Fruit fly (Drosophila melanogaster) whole organism, embryonic: ENCODE measurements around the gene IleRS-m.

ENCODE experiments used
- Ada2b ChIP-seq: fragments of 200-800 bp; sonication (Bioruptor generic); IDR thresholded peaks from 2 replicates; pipeline ENCODE4 v1.3.6; 2022; ENCODE audit warnings: missing biosample characterization, missing genetic modification characterization
- Adf1 ChIP-seq: fragments of 200-800 bp; sonication (Bioruptor generic); IDR thresholded peaks from 2 replicates; pipeline ENCODE4 v1.3.6; 2022; ENCODE audit warnings: missing biosample characterization, missing genetic modification characterization
- CG10462 ChIP-seq: fragments of 200-800 bp; sonication (Bioruptor generic); optimal IDR thresholded peaks from 2 replicates; lab custom pipeline; 2016; ENCODE audit warnings: missing biosample characterization, missing genetic modification characterization
- CG11695 ChIP-seq: fragments of 200-800 bp; sonication (Bioruptor generic); IDR thresholded peaks from 3 replicates; pipeline ENCODE4 v1.3.6; 2022; ENCODE audit warnings: missing biosample characterization, missing genetic modification characterization
- CG12236 ChIP-seq: fragments of 200-800 bp; sonication (Bioruptor generic); optimal IDR thresholded peaks from 2 replicates; lab custom pipeline; 2016; ENCODE audit warnings: missing biosample characterization, missing genetic modification characterization
- CG13775 ChIP-seq: fragments of 200-800 bp; sonication (Bioruptor generic); optimal IDR thresholded peaks from 3 replicates; lab custom pipeline; 2017; ENCODE audit warnings: missing biosample characterization, mild to moderate bottlenecking, missing genetic modification characterization
- CG14441 ChIP-seq: fragments of 200-800 bp; sonication (Bioruptor generic); IDR thresholded peaks from 2 replicates; pipeline ENCODE4 v1.3.6; 2022; ENCODE audit warnings: missing biosample characterization, missing genetic modification characterization
- CG15601 ChIP-seq: fragments of 200-800 bp; sonication (Bioruptor generic); optimal IDR thresholded peaks from 3 replicates; lab custom pipeline; 2019; ENCODE audit warnings: missing biosample characterization, mild to moderate bottlenecking, missing genetic modification characterization, moderate library complexity
- CG17612 ChIP-seq: fragments of 200-800 bp; sonication (Bioruptor generic); IDR thresholded peaks from 2 replicates; pipeline ENCODE4 v1.3.6; 2022; ENCODE audit warnings: missing biosample characterization, missing genetic modification characterization
- CG2678 ChIP-seq: fragments of 200-800 bp; sonication (Bioruptor generic); optimal IDR thresholded peaks from 3 replicates; lab custom pipeline; 2019; ENCODE audit warnings: missing biosample characterization, mild to moderate bottlenecking, missing genetic modification characterization, moderate library complexity
- CG3065 ChIP-seq: fragments of 200-800 bp; sonication (Bioruptor generic); optimal IDR thresholded peaks from 2 replicates; lab custom pipeline; 2016; ENCODE audit warnings: missing biosample characterization, missing genetic modification characterization
- CG3163 ChIP-seq: fragments of 200-800 bp; sonication (Bioruptor generic); optimal IDR thresholded peaks from 3 replicates; lab custom pipeline; 2016; ENCODE audit warnings: missing biosample characterization, missing genetic modification characterization
- CG4360 ChIP-seq: fragments of 200-800 bp; sonication (Bioruptor generic); IDR thresholded peaks from 2 replicates; pipeline ENCODE4 v1.3.6; 2022; ENCODE audit warnings: missing biosample characterization, missing genetic modification characterization
- CG4404 ChIP-seq: fragments of 200-800 bp; sonication (Bioruptor generic); IDR thresholded peaks from 2 replicates; pipeline ENCODE4 v1.3.6; 2022; ENCODE audit warnings: missing biosample characterization, missing genetic modification characterization
- CG7271 ChIP-seq: fragments of 200-800 bp; sonication (Bioruptor generic); optimal IDR thresholded peaks from 2 replicates; lab custom pipeline; 2018; ENCODE audit warnings: missing biosample characterization, mild to moderate bottlenecking, missing genetic modification characterization, moderate library complexity
- CG9609 ChIP-seq: fragments of 200-800 bp; sonication (Bioruptor generic); optimal IDR thresholded peaks from 3 replicates; lab custom pipeline; 2016; ENCODE audit warnings: missing biosample characterization, missing genetic modification characterization
- CHES-1-like ChIP-seq: fragments of 200-800 bp; sonication (Bioruptor generic); optimal IDR thresholded peaks from 2 replicates; lab custom pipeline; 2016; ENCODE audit warnings: missing biosample characterization, missing genetic modification characterization
- CoRest ChIP-seq: fragments of 200-800 bp; sonication (Bioruptor generic); optimal IDR thresholded peaks from 3 replicates; lab custom pipeline; 2018; ENCODE audit warnings: missing biosample characterization, mild to moderate bottlenecking, missing genetic modification characterization, moderate library complexity
- D19A ChIP-seq: fragments of 200-800 bp; optimal IDR thresholded peaks from 3 replicates; lab custom pipeline; 2019; ENCODE audit warnings: missing biosample characterization, mild to moderate bottlenecking, missing genetic modification characterization, moderate library complexity
- Dip3 ChIP-seq: fragments of 200-800 bp; sonication (Bioruptor generic); optimal IDR thresholded peaks from 3 replicates; lab custom pipeline; 2016; ENCODE audit warnings: missing biosample characterization, missing genetic modification characterization
- E2f2 ChIP-seq: fragments of 200-800 bp; sonication (Bioruptor generic); IDR thresholded peaks from 2 replicates; pipeline ENCODE4 v1.3.6; 2022; ENCODE audit warnings: missing biosample characterization, missing genetic modification characterization
- Gug ChIP-seq: fragments of 200-800 bp; sonication (Bioruptor generic); IDR thresholded peaks from 4 replicates; pipeline ENCODE4 v1.3.6; 2022; ENCODE audit warnings: missing biosample characterization, missing genetic modification characterization
- Lhr ChIP-seq: fragments of 200-800 bp; sonication (Bioruptor generic); optimal IDR thresholded peaks from 3 replicates; lab custom pipeline; 2017; ENCODE audit warnings: mild to moderate bottlenecking, missing biosample characterization, missing genetic modification reagents, missing genetic modification characterization
- MBD-R2 ChIP-seq: fragments of 200-800 bp; sonication (Bioruptor generic); IDR thresholded peaks from 2 replicates; pipeline ENCODE4 v1.3.6; 2022; ENCODE audit warnings: missing biosample characterization, missing genetic modification characterization
- NC2α ChIP-seq: fragments of 200-800 bp; sonication (Bioruptor generic); optimal IDR thresholded peaks from 2 replicates; lab custom pipeline; 2016; ENCODE audit warnings: missing biosample characterization, missing genetic modification characterization
- Rfx ChIP-seq: fragments of 200-800 bp; sonication (Bioruptor generic); IDR thresholded peaks from 2 replicates; pipeline ENCODE4 v1.3.6; 2022; ENCODE audit warnings: missing biosample characterization, missing genetic modification characterization
- ab ChIP-seq: fragments of 200-800 bp; sonication (Bioruptor generic); optimal IDR thresholded peaks from 2 replicates; lab custom pipeline; 2016; ENCODE audit warnings: missing biosample characterization, missing genetic modification characterization
- aop ChIP-seq: fragments of 200-800 bp; sonication (Bioruptor generic); IDR thresholded peaks from 2 replicates; pipeline ENCODE4 v1.3.6; 2022; ENCODE audit warnings: missing biosample characterization, missing genetic modification characterization
- ato ChIP-seq: fragments of 200-800 bp; sonication (Bioruptor generic); IDR thresholded peaks from 2 replicates; pipeline ENCODE4 v1.3.6; 2022; ENCODE audit warnings: missing biosample characterization, missing genetic modification characterization; ENCODE audit not compliant: partially characterized antibody
- cas ChIP-seq: fragments of 200-800 bp; sonication (Bioruptor generic); IDR thresholded peaks from 2 replicates; pipeline ENCODE4 v1.3.6; 2022; ENCODE audit warnings: missing biosample characterization, missing genetic modification characterization
- chinmo ChIP-seq: fragments of 200-800 bp; sonication (Bioruptor generic); IDR thresholded peaks from 4 replicates; pipeline ENCODE4 v1.3.6; 2022; ENCODE audit warnings: missing biosample characterization, missing genetic modification characterization; ENCODE audit not compliant: partially characterized antibody
- crol ChIP-seq: fragments of 200-800 bp; sonication (Bioruptor generic); IDR thresholded peaks from 2 replicates; pipeline ENCODE4 v1.3.6; 2022; ENCODE audit warnings: missing biosample characterization, missing genetic modification characterization
- ems ChIP-seq: fragments of 200-800 bp; sonication (Bioruptor generic); optimal IDR thresholded peaks from 3 replicates; lab custom pipeline; 2016; ENCODE audit warnings: missing biosample characterization, missing genetic modification characterization
- en ChIP-seq: fragments of 200-800 bp; sonication (Bioruptor generic); optimal IDR thresholded peaks from 2 replicates; lab custom pipeline; 2016; ENCODE audit warnings: missing biosample characterization, missing genetic modification characterization
- eve ChIP-seq, 2 experiments: fragments of >200 bp; optimal IDR thresholded peaks; 2 replicates each; lab custom pipeline; 2017; ENCODE audit warnings: missing biosample characterization in 2 of 2, missing genetic modification characterization in 2 of 2
- ewg ChIP-seq: fragments of 200-800 bp; sonication (Bioruptor generic); optimal IDR thresholded peaks from 3 replicates; lab custom pipeline; 2017; ENCODE audit warnings: mild to moderate bottlenecking, missing biosample characterization, missing genetic modification reagents, missing genetic modification characterization
- gsb ChIP-seq: fragments of 200-800 bp; sonication (Bioruptor generic); IDR thresholded peaks from 2 replicates; pipeline ENCODE4 v1.3.6; 2022; ENCODE audit warnings: missing biosample characterization, missing genetic modification characterization
- hkb ChIP-seq, 2 experiments: fragments of 200-800 bp in 1 of 2; fragments of >200 bp in 1 of 2; sonication (Bioruptor generic) in 1 of 2; IDR thresholded peaks in 1 of 2; optimal IDR thresholded peaks in 1 of 2; 2 replicates each; pipeline versions ENCODE4 v1.3.6 to Lab custom; 2017 to 2022; ENCODE audit warnings: missing biosample characterization in 1 of 2, missing genetic modification characterization in 1 of 2
- insv ChIP-seq, 2 experiments: fragments of 200-800 bp; sonication (Bioruptor generic); optimal IDR thresholded peaks; 3 replicates each; lab custom pipeline; 2016 to 2018; ENCODE audit warnings: missing biosample characterization in 2 of 2, missing genetic modification characterization in 2 of 2
- inv ChIP-seq: fragments of 200-800 bp; sonication (Bioruptor generic); IDR thresholded peaks from 2 replicates; pipeline ENCODE4 v1.3.6; 2022; ENCODE audit warnings: missing biosample characterization, missing genetic modification characterization; ENCODE audit not compliant: partially characterized antibody
- jing ChIP-seq: fragments of 200-800 bp; sonication (Bioruptor generic); optimal IDR thresholded peaks from 2 replicates; lab custom pipeline; 2018; ENCODE audit warnings: missing biosample characterization, mild to moderate bottlenecking, missing genetic modification characterization
- klu ChIP-seq: fragments of 200-800 bp; sonication (Bioruptor generic); IDR thresholded peaks from 2 replicates; pipeline ENCODE4 v1.3.6; 2022; ENCODE audit warnings: missing biosample characterization, missing genetic modification characterization
- lmd ChIP-seq: fragments of 200-800 bp; sonication (Bioruptor generic); IDR thresholded peaks from 2 replicates; pipeline ENCODE4 v1.3.6; 2022; ENCODE audit warnings: missing biosample characterization, missing genetic modification characterization
- otp ChIP-seq: fragments of 200-800 bp; sonication (Bioruptor generic); IDR thresholded peaks from 3 replicates; pipeline ENCODE4, ENCODE4 v1.3.6; 2022; ENCODE audit warnings: missing biosample characterization, missing genetic modification characterization
- pfk ChIP-seq: fragments of 200-800 bp; sonication (Bioruptor generic); optimal IDR thresholded peaks from 2 replicates; lab custom pipeline; 2018; ENCODE audit warnings: missing biosample characterization, mild to moderate bottlenecking, missing genetic modification characterization, moderate library complexity
- pros ChIP-seq: fragments of 200-800 bp; sonication (Bioruptor generic); optimal IDR thresholded peaks from 3 replicates; lab custom pipeline; 2019; ENCODE audit warnings: missing biosample characterization, mild to moderate bottlenecking, missing genetic modification characterization, moderate library complexity
- pum ChIP-seq: fragments of 200-800 bp; sonication (Bioruptor generic); optimal IDR thresholded peaks from 2 replicates; lab custom pipeline; 2016; ENCODE audit warnings: missing biosample characterization, missing genetic modification characterization
- repo ChIP-seq: fragments of 200-800 bp; sonication (Bioruptor generic); optimal IDR thresholded peaks from 2 replicates; lab custom pipeline; 2016; ENCODE audit warnings: missing biosample characterization, missing genetic modification characterization
- rib ChIP-seq: fragments of 200-800 bp; sonication (Bioruptor generic); IDR thresholded peaks from 2 replicates; pipeline ENCODE4 v1.3.6; 2022; ENCODE audit warnings: missing biosample characterization, missing genetic modification characterization
- sens-2 ChIP-seq: fragments of 200-800 bp; sonication (Bioruptor generic); IDR thresholded peaks from 2 replicates; pipeline ENCODE4 v1.3.6; 2022; ENCODE audit warnings: missing biosample characterization, missing genetic modification characterization
- tx ChIP-seq: fragments of 200-800 bp; sonication (Bioruptor generic); optimal IDR thresholded peaks from 2 replicates; lab custom pipeline; 2016; ENCODE audit warnings: missing biosample characterization, missing genetic modification characterization
- vvl ChIP-seq: fragments of 200-800 bp; sonication (Bioruptor generic); IDR thresholded peaks from 2 replicates; pipeline ENCODE4 v1.3.6; 2022; ENCODE audit warnings: missing biosample characterization, missing genetic modification characterization
- z ChIP-seq: fragments of 200-800 bp; sonication (Bioruptor generic); IDR thresholded peaks from 3 replicates; pipeline ENCODE4 v1.3.6; 2022; ENCODE audit warnings: missing biosample characterization, missing genetic modification characterization

Gene IleRS-m

dm6 chr3L:16054095-16054494 is 46.0 kb upstream of the IleRS-m start (continued):
- TF ChIP-seq ems (GFP tag; lab: Kevin White, UChicago) (no peak), CHES-1-like (GFP tag; lab: Kevin White, UChicago) (no peak), CG12236 (GFP tag; lab: Kevin White, UChicago) (no peak), CG11695 (peak; percentile 64), CG7271 (tag; lab: Kevin White, UChicago) (no peak), Gug (GFP tag; lab: Robert Waterston, UW) (no peak), aop (GFP tag; lab: Robert Waterston, UW) (no peak), repo (GFP tag; lab: Kevin White, UChicago) (no peak), CG17612 (GFP tag; lab: Robert Waterston, UW) (no peak), Dip3 (GFP tag; lab: Kevin White, UChicago) (no peak), eve (GFP tag; optimal IDR thresholded peaks at IDR 0.05; lab: Kevin White, UChicago) (no peak), inv (GFP tag; lab: Robert Waterston, UW) (no peak), ato (GFP tag; lab: Robert Waterston, UW) (no peak), ewg (peak; percentile 46), otp (GFP tag; lab: Robert Waterston, UW) (peak; percentile 28; the same call in 1 of the 3 replicates), CG13775 (GFP tag; lab: Kevin White, UChicago) (peak; percentile 30), CG10462 (GFP tag; lab: Kevin White, UChicago) (peak; percentile 2), CG9609 (GFP tag; lab: Kevin White, UChicago) (no peak), pros (GFP tag; lab: Kevin White, UChicago) (no peak), pfk (GFP tag; lab: Kevin White, UChicago) (no peak), vvl (GFP tag; lab: Robert Waterston, UW) (peak; percentile 22; the same call in 1 of the 2 replicates), sens-2 (GFP tag; lab: Robert Waterston, UW) (no peak), NC2α (GFP tag; lab: Kevin White, UChicago) (no peak), klu (GFP tag; lab: Robert Waterston, UW) (no peak), CG3065 (GFP tag; lab: Kevin White, UChicago) (no peak), ab (GFP tag; lab: Kevin White, UChicago) (no peak), CG15601 (tag; lab: Kevin White, UChicago) (no peak), CG14441 (no peak), pum (GFP tag; lab: Kevin White, UChicago) (no peak), gsb (no peak), CG2678 (tag; lab: Kevin White, UChicago) (peak; percentile 66), en (GFP tag; lab: Kevin White, UChicago) (no peak), jing (GFP tag; lab: Kevin White, UChicago) (peak; percentile 26), CG4360 (no peak), CG4404 (no peak), crol (GFP tag; lab: Robert Waterston, UW) (no peak), Rfx (GFP tag; lab: Robert Waterston, UW) (peak; percentile 31; the same call in 1 of the 2 replicates), D19A (tag; lab: Kevin White, UChicago) (peak; percentile 47), hkb (optimal IDR thresholded peaks at IDR 0.05; lab: Kevin White, UChicago) (no peak), hkb (GFP tag; IDR thresholded peaks at IDR 0.05; lab: Robert Waterston, UW) (peak; percentile 61), Ada2b (GFP tag; lab: Robert Waterston, UW) (no peak), insv (GFP tag; optimal IDR thresholded peaks at IDR 0.05; lab: Kevin White, UChicago) (no peak), lmd (GFP tag; lab: Robert Waterston, UW) (peak; percentile 63), Lhr (GFP tag; lab: Kevin White, UChicago) (no peak), MBD-R2 (GFP tag; lab: Robert Waterston, UW) (no peak), E2f2 (peak; percentile 22; the same call in 1 of the 2 replicates), CoRest (tag; lab: Kevin White, UChicago) (peak; percentile 64), chinmo (GFP tag; lab: Robert Waterston, UW) (no peak), cas (GFP tag; lab: Robert Waterston, UW) (no peak), z (GFP tag; lab: Robert Waterston, UW) (no peak), rib (GFP tag; lab: Robert Waterston, UW) (no peak), Adf1 (GFP tag; lab: Robert Waterston, UW) (no peak), tx (no peak), CG3163 (GFP tag; lab: Kevin White, UChicago) (no peak)
